Fruit fly (Drosophila melanogaster): ENCODE results near the gene Dab.

Gene Dab

DNA sequence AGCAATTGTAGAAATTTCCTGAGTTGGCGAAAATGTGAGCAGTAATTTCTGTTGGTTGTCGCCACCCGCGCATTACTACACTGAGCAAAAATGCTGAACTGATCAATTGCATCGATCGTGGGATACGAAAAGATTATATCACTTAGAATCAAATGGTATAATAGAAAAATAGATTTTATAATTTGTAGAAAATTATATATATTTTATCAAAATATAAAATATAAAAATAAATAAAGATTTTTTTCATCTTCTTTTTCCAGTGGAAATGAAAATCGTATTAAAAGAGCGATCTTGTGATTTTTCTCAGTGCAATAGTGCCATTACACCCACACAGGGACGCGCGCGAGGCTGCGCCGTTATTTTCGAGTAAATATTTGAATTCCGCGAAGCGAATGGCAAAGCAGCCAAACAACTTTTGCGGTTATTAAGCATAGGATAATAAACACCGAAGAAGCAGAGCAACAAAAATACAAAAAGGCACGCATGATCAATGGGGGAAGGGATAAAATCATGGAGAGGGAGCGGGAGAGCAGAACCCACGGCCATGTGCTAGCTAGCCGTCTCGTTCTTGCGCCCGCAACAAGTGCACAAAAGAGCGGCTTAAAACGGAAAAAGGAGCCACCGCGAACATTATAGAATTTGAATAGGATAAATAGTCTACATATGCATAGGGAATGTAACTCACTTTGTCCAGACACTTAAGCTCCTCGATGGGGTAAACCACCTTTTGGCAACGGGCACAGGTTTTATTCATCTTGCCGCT, 1.5 kb upstream of the Dab start (continued):
- TF ChIP-seq MESR4 (GFP tag; optimal IDR thresholded peaks at IDR 0.05) (no peak), CG10209 (GFP tag; optimal IDR thresholded peaks at IDR 0.05) (peak; percentile 32), fd3F (GFP tag; optimal IDR thresholded peaks at IDR 0.05) (no peak), CG4282 (GFP tag; optimal IDR thresholded peaks at IDR 0.05) (no peak), CG4617 (GFP tag; optimal IDR thresholded peaks at IDR 0.05; ENCODE audit: borderline replicate concordance) (no peak), CG32532 (GFP tag; IDR thresholded peaks at IDR 0.05) (peak; percentile 74), CG15601 (tag; optimal IDR thresholded peaks at IDR 0.05) (no peak), CG3995 (GFP tag; optimal IDR thresholded peaks at IDR 0.05) (no peak), gcm (GFP tag; optimal IDR thresholded peaks at IDR 0.05) (no peak), nom (GFP tag; optimal IDR thresholded peaks at IDR 0.05) (no peak), lilli (GFP tag; optimal IDR thresholded peaks at IDR 0.05) (peak; percentile 3), sr (GFP tag; IDR thresholded peaks at IDR 0.05) (no peak; the same call in 2 of the 3 replicates), tll (GFP tag; optimal IDR thresholded peaks at IDR 0.05) (no peak), CG11085 (GFP tag; IDR thresholded peaks at IDR 0.05) (0 out of 2 replicates have a peak, but pooled peaks have one; percentile 18), dan (GFP tag; IDR thresholded peaks at IDR 0.05) (no peak), chinmo (GFP tag; IDR thresholded peaks at IDR 0.05; ENCODE audit: partially characterized antibody) (0 out of 4 replicates have a peak, but pooled peaks have one; percentile 46), Lim3 (GFP tag; IDR thresholded peaks at IDR 0.05) (no peak), CG11504 (tag; optimal IDR thresholded peaks at IDR 0.05) (peak; percentile 69), CG2202 (tag; optimal IDR thresholded peaks at IDR 0.05) (no peak), CG6765 (GFP tag; optimal IDR thresholded peaks at IDR 0.05) (no peak), scrt (GFP tag; optimal IDR thresholded peaks at IDR 0.05) (no peak), bab2 (GFP tag; optimal IDR thresholded peaks at IDR 0.05) (no peak), NC2α (GFP tag; optimal IDR thresholded peaks at IDR 0.05) (no peak), bcd (GFP tag; optimal IDR thresholded peaks at IDR 0.05) (peak; percentile 53), CG9932 (GFP tag; IDR thresholded peaks at IDR 0.05) (peak; percentile 22; the same call in 1 of the 2 replicates), abd-A (tag; optimal IDR thresholded peaks at IDR 0.05) (no peak), emc (GFP tag; optimal IDR thresholded peaks at IDR 0.05) (no peak), ara (GFP tag; IDR thresholded peaks at IDR 0.05) (0 out of 2 replicates have a peak, but pooled peaks have one; percentile 16), CG10321 (GFP tag; IDR thresholded peaks at IDR 0.05) (peak; percentile 92), CG17385 (GFP tag; optimal IDR thresholded peaks at IDR 0.05) (peak; percentile 50), E2f2 (GFP tag; IDR thresholded peaks at IDR 0.05) (peak; percentile 28; the same call in 1 of the 2 replicates), CG30431 (GFP tag; optimal IDR thresholded peaks at IDR 0.05) (peak; percentile 1), CG10462 (GFP tag; optimal IDR thresholded peaks at IDR 0.05) (no peak), CG2120 (GFP tag; optimal IDR thresholded peaks at IDR 0.05) (no peak), tio (GFP tag; optimal IDR thresholded peaks at IDR 0.05) (no peak), CG11695 (GFP tag; IDR thresholded peaks at IDR 0.05) (peak; percentile 89), zfh1 (GFP tag; IDR thresholded peaks at IDR 0.05) (0 out of 3 replicates have a peak, but pooled peaks have one; percentile 32), lola (GFP tag; optimal IDR thresholded peaks at IDR 0.05) (peak in 1 of 3 experiments; percentile 12), CG34422 (GFP tag; IDR thresholded peaks at IDR 0.05) (0 out of 3 replicates have a peak, but pooled peaks have one; percentile 10), CG6254 (GFP tag; optimal IDR thresholded peaks at IDR 0.05) (no peak), psq (GFP tag; optimal IDR thresholded peaks at IDR 0.05) (no peak), nerfin-1 (tag; optimal IDR thresholded peaks at IDR 0.05) (no peak), Ada2b (GFP tag; IDR thresholded peaks at IDR 0.05) (peak; percentile 43), gsb-n (tag; optimal IDR thresholded peaks at IDR 0.05) (peak; percentile 37), fd96Cb (tag; optimal IDR thresholded peaks at IDR 0.05) (peak; percentile 45), CG9817 (tag; optimal IDR thresholded peaks at IDR 0.05) (peak; percentile 24), Atf-2 (GFP tag; optimal IDR thresholded peaks at IDR 0.05) (no peak), CG34376 (GFP tag; optimal IDR thresholded peaks at IDR 0.05) (no peak)
